Worm (Caenorhabditis elegans) whole organism, young adult: ENCODE results near the gene exos-4.2.

Experiments used
- B0261.1 ChIP-seq: sonication (generic microtip); optimal IDR thresholded peaks from 2 replicates; lab custom pipeline; 2016; ENCODE audit warnings: mild to moderate bottlenecking, missing genetic modification characterization, moderate library complexity, missing compliant biosample characterization
- B0336.3 ChIP-seq: fragments of 200-800 bp; sonication (Bioruptor generic); IDR thresholded peaks from 2 replicates; pipeline ENCODE4 v1.3.6; 2022; ENCODE audit warnings: missing genetic modification characterization, missing compliant biosample characterization
- C06A6.2 ChIP-seq: fragments of 200-800 bp; sonication (Bioruptor generic); conservative IDR thresholded peaks from 2 replicates; pipeline ENCODE4 v1.3.6; 2022; ENCODE audit warnings: missing genetic modification characterization, missing compliant biosample characterization
- C17E4.6 ChIP-seq: fragments of 200-800 bp; sonication (Bioruptor generic); IDR thresholded peaks from 2 replicates; pipeline ENCODE4 v1.3.6; 2022; ENCODE audit warnings: missing genetic modification reagents, missing genetic modification characterization, missing compliant biosample characterization
- D2030.7 ChIP-seq: fragments of 200-800 bp; sonication (Bioruptor generic); IDR thresholded peaks from 2 replicates; pipeline ENCODE4 v1.3.6; 2022; ENCODE audit warnings: missing genetic modification reagents, missing genetic modification characterization, missing compliant biosample characterization
- F22D6.2 ChIP-seq: sonication (generic microtip); optimal IDR thresholded peaks from 2 replicates; lab custom pipeline; 2016; ENCODE audit warnings: mild to moderate bottlenecking, missing genetic modification characterization, missing compliant biosample characterization
- Y53F4B.3 ChIP-seq: fragments of 200-800 bp; sonication (Bioruptor generic); IDR thresholded peaks from 2 replicates; pipeline ENCODE4 v1.3.6; 2022; ENCODE audit warnings: missing genetic modification reagents, missing genetic modification characterization, missing compliant biosample characterization
- Y53G8AR.9 ChIP-seq: fragments of 200-800 bp; sonication (Bioruptor generic); conservative IDR thresholded peaks from 2 replicates; pipeline ENCODE4 v1.3.6; 2022; ENCODE audit warnings: missing genetic modification reagents, missing genetic modification characterization, missing compliant biosample characterization
- Y95B8A.8 ChIP-seq: fragments of 200-800 bp; sonication (Bioruptor generic); IDR thresholded peaks from 2 replicates; pipeline ENCODE4 v1.3.6; 2022; ENCODE audit warnings: missing genetic modification reagents, missing genetic modification characterization, missing compliant biosample characterization
- ZK185.1 ChIP-seq: sonication (generic microtip); optimal IDR thresholded peaks from 2 replicates; lab custom pipeline; 2016; ENCODE audit warnings: mild to moderate bottlenecking, missing genetic modification characterization, missing compliant biosample characterization; ENCODE audit not compliant: poor library complexity, severe bottlenecking
- ama-1 ChIP-seq, 3 experiments: fragments of 150-350 bp in 1 of 3; sonication (generic microtip) in 2 of 3; optimal IDR thresholded peaks; 2 replicates each; lab custom pipeline; 2014 to 2018; ENCODE audit warnings: missing biosample characterization in 2 of 3, missing genetic modification characterization in 2 of 3, missing genetic modification reagents in 2 of 3
- atf-7 ChIP-seq: sonication (generic microtip); optimal IDR thresholded peaks from 2 replicates; lab custom pipeline; 2017; ENCODE audit warnings: mild to moderate bottlenecking, missing genetic modification characterization, missing compliant biosample characterization
- athp-1 ChIP-seq: sonication (generic microtip); optimal IDR thresholded peaks from 2 replicates; lab custom pipeline; 2017; ENCODE audit warnings: mild to moderate bottlenecking, missing genetic modification characterization, missing compliant biosample characterization
- bed-1 ChIP-seq: fragments of 200-800 bp; sonication (Bioruptor generic); IDR thresholded peaks from 2 replicates; pipeline ENCODE4 v1.3.6; 2022; ENCODE audit warnings: missing genetic modification reagents, missing genetic modification characterization, missing compliant biosample characterization
- ceh-100 ChIP-seq: fragments of 200-800 bp; sonication (Bioruptor generic); IDR thresholded peaks from 2 replicates; pipeline ENCODE4 v1.3.6; 2022; ENCODE audit warnings: missing genetic modification reagents, missing genetic modification characterization, missing compliant biosample characterization
- ceh-79 ChIP-seq: sonication (generic microtip); optimal IDR thresholded peaks from 2 replicates; lab custom pipeline; 2017; ENCODE audit warnings: mild to moderate bottlenecking, missing genetic modification characterization, missing compliant biosample characterization
- ceh-91 ChIP-seq: fragments of 200-800 bp; sonication (Bioruptor generic); IDR thresholded peaks from 2 replicates; pipeline ENCODE4 v1.3.6; 2022; ENCODE audit warnings: missing genetic modification reagents, missing genetic modification characterization, missing compliant biosample characterization
- chd-7 ChIP-seq: sonication (generic microtip); optimal IDR thresholded peaks from 2 replicates; lab custom pipeline; 2016; ENCODE audit warnings: mild to moderate bottlenecking, missing genetic modification characterization, moderate library complexity, missing compliant biosample characterization
- die-1 ChIP-seq: sonication (generic microtip); optimal IDR thresholded peaks from 2 replicates; lab custom pipeline; 2016; ENCODE audit warnings: missing genotype, mild to moderate bottlenecking, missing genetic modification characterization, missing compliant biosample characterization
- dox-1 ChIP-seq: fragments of 200-800 bp; sonication (Bioruptor generic); IDR thresholded peaks from 2 replicates; pipeline ENCODE4 v1.3.6; 2022; ENCODE audit warnings: missing genetic modification reagents, missing genetic modification characterization, missing compliant biosample characterization
- egl-44 ChIP-seq: fragments of 200-800 bp; sonication (Bioruptor generic); IDR thresholded peaks from 2 replicates; pipeline ENCODE4 v1.3.6; 2022; ENCODE audit warnings: missing genetic modification reagents, missing genetic modification characterization, missing compliant biosample characterization
- lin-35 ChIP-seq, 3 experiments: fragments of 150-350 bp in 2 of 3; sonication (generic microtip) in 1 of 3; optimal IDR thresholded peaks; 2 replicates each; lab custom pipeline; 2014 to 2018; ENCODE audit warnings: missing biosample characterization in 3 of 3, missing genetic modification characterization in 3 of 3, missing genetic modification reagents in 3 of 3
- mcd-1 ChIP-seq: fragments of 200-800 bp; sonication (Bioruptor generic); IDR thresholded peaks from 2 replicates; pipeline ENCODE4 v1.3.6; 2022; ENCODE audit warnings: missing genetic modification reagents, missing genetic modification characterization, missing compliant biosample characterization
- nhr-90 ChIP-seq: sonication (generic microtip); optimal IDR thresholded peaks from 2 replicates; lab custom pipeline; 2016; ENCODE audit warnings: missing genotype, mild to moderate bottlenecking, missing genetic modification characterization, missing compliant biosample characterization
- rec-8 ChIP-seq, 2 experiments: sonication (generic microtip); optimal IDR thresholded peaks; 2 replicates each; lab custom pipeline; 2016; ENCODE audit warnings: mild to moderate bottlenecking in 2 of 2, missing genetic modification characterization in 2 of 2, missing genetic modification reagents in 2 of 2, missing genotype in 2 of 2, missing biosample characterization in 1 of 2, missing compliant biosample characterization in 1 of 2, moderate library complexity in 1 of 2
- rpc-1 ChIP-seq, 2 experiments: fragments of 150-350 bp in 1 of 2; sonication (generic microtip) in 1 of 2; optimal IDR thresholded peaks; 2 replicates each; lab custom pipeline; 2014 to 2018; ENCODE audit warnings: missing biosample characterization in 1 of 2, missing genetic modification characterization in 1 of 2, missing genetic modification reagents in 1 of 2, missing genotype in 1 of 2
- sea-2 ChIP-seq: fragments of 200-800 bp; sonication (Bioruptor generic); IDR thresholded peaks from 2 replicates; pipeline ENCODE4 v1.3.6; 2022; ENCODE audit warnings: missing genetic modification characterization, missing compliant biosample characterization
- snpc-1.1 ChIP-seq: sonication (generic microtip); optimal IDR thresholded peaks from 2 replicates; lab custom pipeline; 2017; ENCODE audit warnings: missing genetic modification characterization, mild to moderate bottlenecking, missing compliant biosample characterization, antibody characterized with exemption, moderate library complexity, missing genotype, missing genetic modification reagents; ENCODE audit not compliant: insufficient read depth
- snpc-4 ChIP-seq, 5 experiments: fragments of 150-350 bp in 1 of 5; sonication (generic microtip) in 4 of 5; optimal IDR thresholded peaks; 2 replicates each; lab custom pipeline; 2014 to 2018; ENCODE audit warnings: missing genetic modification characterization in 5 of 5, missing biosample characterization in 3 of 5, antibody characterized with exemption in 2 of 5, mild to moderate bottlenecking in 2 of 5, missing compliant biosample characterization in 2 of 5, missing genotype in 2 of 5, moderate library complexity in 2 of 5, missing genetic modification reagents in 1 of 5
- tbx-9 ChIP-seq: sonication (generic microtip); optimal IDR thresholded peaks from 2 replicates; lab custom pipeline; 2016; ENCODE audit warnings: borderline replicate concordance, missing genetic modification characterization, inconsistent platforms, missing compliant biosample characterization
- unc-130 ChIP-seq: sonication (generic microtip); optimal IDR thresholded peaks from 2 replicates; lab custom pipeline; 2016; ENCODE audit warnings: missing genetic modification reagents, missing genetic modification characterization, missing compliant biosample characterization
- zfh-2 ChIP-seq: fragments of 200-800 bp; sonication (Bioruptor generic); conservative IDR thresholded peaks from 2 replicates; pipeline ENCODE4 v1.3.6; 2022; ENCODE audit warnings: missing genetic modification reagents, missing genetic modification characterization, missing compliant biosample characterization
- ztf-18 ChIP-seq: sonication (generic microtip); optimal IDR thresholded peaks from 2 replicates; lab custom pipeline; 2016; ENCODE audit warnings: missing genotype, mild to moderate bottlenecking, missing genetic modification characterization, missing compliant biosample characterization
- ztf-28 ChIP-seq: fragments of 200-800 bp; sonication (Bioruptor generic); IDR thresholded peaks from 2 replicates; pipeline ENCODE4 v1.3.6; 2022; ENCODE audit warnings: missing genetic modification reagents, missing genetic modification characterization, missing compliant biosample characterization
- ztf-3 ChIP-seq: fragments of 200-800 bp; sonication (Bioruptor generic); optimal IDR thresholded peaks from 2 replicates; lab custom pipeline; 2018; ENCODE audit warnings: mild to moderate bottlenecking, missing genetic modification characterization, missing compliant biosample characterization
- ztf-6 ChIP-seq: fragments of 200-800 bp; sonication (Bioruptor generic); IDR thresholded peaks from 2 replicates; pipeline ENCODE4 v1.3.6; 2022; ENCODE audit warnings: missing genetic modification reagents, missing genetic modification characterization, missing compliant biosample characterization

The exos-4.2 gene

ce11 chrIII:835713-836278 lies 24.2 kb upstream of the exos-4.2 start (continued):
- TF ChIP-seq rpc-1 (optimal IDR thresholded peaks at IDR 0.05; lab: Kevin White, UChicago): no peak
- TF ChIP-seq rpc-1 (tag; optimal IDR thresholded peaks at IDR 0.05; lab: Kevin White, UChicago): no peak
- TF ChIP-seq atf-7 (tag; lab: Kevin White, UChicago): peak; percentile 99
- TF ChIP-seq F22D6.2 (tag; lab: Kevin White, UChicago): peak; percentile 73
- TF ChIP-seq ztf-6 (GFP tag; lab: Robert Waterston, UW): peak; percentile 43; the same call in 1 of the 2 replicates
- peak; percentile 44 for TF ChIP-seq B0261.1 (tag; lab: Kevin White, UChicago)
- peak; percentile 92 for TF ChIP-seq dox-1 (GFP tag; lab: Robert Waterston, UW)
- TF ChIP-seq lin-35 (GFP tag; optimal IDR thresholded peaks at IDR 0.05; lab: Kevin White, UChicago): peak in 2 of 3 experiments; percentile 36 to 47
- peak; percentile 93 for TF ChIP-seq C17E4.6 (GFP tag; lab: Robert Waterston, UW)
- TF ChIP-seq Y53F4B.3 (GFP tag; lab: Robert Waterston, UW): no peak
- peak; percentile 91 for TF ChIP-seq Y95B8A.8
- peak; percentile 88 for TF ChIP-seq zfh-2 (GFP tag; lab: Robert Waterston, UW)
- TF ChIP-seq snpc-1.1 (tag; lab: Kevin White, UChicago): no peak
- peak; percentile 97 for TF ChIP-seq tbx-9 (tag; lab: Kevin White, UChicago)
- peak; percentile 61 for TF ChIP-seq ZK185.1 (tag; lab: Kevin White, UChicago)
- peak; percentile 99 for TF ChIP-seq B0336.3 (GFP tag; lab: Robert Waterston, UW)
- TF ChIP-seq egl-44 (GFP tag; lab: Robert Waterston, UW): peak; percentile 92
- TF ChIP-seq mcd-1 (GFP tag; lab: Robert Waterston, UW): peak; percentile 86
- no peak for TF ChIP-seq ceh-91 (GFP tag; lab: Robert Waterston, UW)
- TF ChIP-seq rec-8 (tag; optimal IDR thresholded peaks at IDR 0.05; lab: Kevin White, UChicago): no peak
- no peak for TF ChIP-seq snpc-4 (GFP tag; optimal IDR thresholded peaks at IDR 0.05; lab: Kevin White, UChicago)
- TF ChIP-seq snpc-4 (tag; optimal IDR thresholded peaks at IDR 0.05; lab: Kevin White, UChicago): peak in 2 of 4 experiments; percentile 27 to 48
- TF ChIP-seq sea-2 (GFP tag; lab: Robert Waterston, UW): no peak
- TF ChIP-seq ceh-79: peak; percentile 92
- peak; percentile 88 for TF ChIP-seq nhr-90
- TF ChIP-seq ztf-18 (tag; lab: Kevin White, UChicago): no peak
- TF ChIP-seq ztf-28: no peak
- peak; percentile 99 for TF ChIP-seq chd-7 (tag; lab: Kevin White, UChicago)
- peak; percentile 91 for TF ChIP-seq ama-1 (optimal IDR thresholded peaks at IDR 0.05; lab: Kevin White, UChicago)
- peak in 1 of 2 experiments; percentile 65 for TF ChIP-seq ama-1 (GFP tag; optimal IDR thresholded peaks at IDR 0.05; lab: Kevin White, UChicago)
- TF ChIP-seq bed-1 (GFP tag; lab: Robert Waterston, UW): peak; percentile 74; the same call in 1 of the 2 replicates
- TF ChIP-seq unc-130 (GFP tag; lab: Kevin White, UChicago): no peak
- TF ChIP-seq die-1 (tag; lab: Kevin White, UChicago): peak; percentile 54
- peak; percentile 90 for TF ChIP-seq C06A6.2 (GFP tag; lab: Robert Waterston, UW)
- no peak for TF ChIP-seq D2030.7
- peak; percentile 91 for TF ChIP-seq ztf-3
- TF ChIP-seq athp-1 (tag; lab: Kevin White, UChicago): peak; percentile 99
- TF ChIP-seq, all 124 proteins: peak for 89

ce11 chrIII:839491-839890 lies 20.5 kb upstream of the exos-4.2 start, which contains the start of gene dos-3:
Gene dos-3, minus strand, starts transcription at chrIII:839591.
- no peak for TF ChIP-seq ZK185.1 (tag; lab: Kevin White, UChicago)
- TF ChIP-seq ceh-100 (GFP tag; lab: Robert Waterston, UW): no peak
- no peak for TF ChIP-seq Y53G8AR.9 (GFP tag; lab: Robert Waterston, UW)
- no peak for TF ChIP-seq lin-35 (GFP tag; optimal IDR thresholded peaks at IDR 0.05; lab: Kevin White, UChicago)
